Fruit fly (Drosophila melanogaster): ENCODE data around the gene Theg.

Theg gene

dm6 chr3R:22022623-22023022 lies 8.1 kb downstream of the Theg start:
- no peak for TF ChIP-seq dsf (GFP tag; optimal IDR thresholded peaks at IDR 0.05; ENCODE audit: borderline replicate concordance)
- no peak for TF ChIP-seq Mio (GFP tag; optimal IDR thresholded peaks at IDR 0.05)
- no peak for TF ChIP-seq dl (GFP tag; optimal IDR thresholded peaks at IDR 0.05; ENCODE audit: insufficient read depth in 1 of 2, partially characterized antibody in 2 of 2)
- no peak for TF ChIP-seq pan (optimal IDR thresholded peaks at IDR 0.05)
- no peak for TF ChIP-seq Sp1 (GFP tag; optimal IDR thresholded peaks at IDR 0.05)
- no peak for TF ChIP-seq woc (GFP tag; optimal IDR thresholded peaks at IDR 0.05)
- no peak for TF ChIP-seq psq (GFP tag; optimal IDR thresholded peaks at IDR 0.05)
- no peak for TF ChIP-seq HLH106 (tag; optimal IDR thresholded peaks at IDR 0.05)
- TF ChIP-seq CrebA (GFP tag; optimal IDR thresholded peaks at IDR 0.05; ENCODE audit: borderline replicate concordance): no peak
- TF ChIP-seq brk (GFP tag; optimal IDR thresholded peaks at IDR 0.05): no peak
- no peak for TF ChIP-seq Hnf4 (GFP tag; optimal IDR thresholded peaks at IDR 0.05)
- no peak for TF ChIP-seq Jra (GFP tag; optimal IDR thresholded peaks at IDR 0.05)
- TF ChIP-seq Rel (GFP tag; optimal IDR thresholded peaks at IDR 0.05): no peak
- no peak for TF ChIP-seq Rel (tag; optimal IDR thresholded peaks at IDR 0.05)
- TF ChIP-seq sv (GFP tag; optimal IDR thresholded peaks at IDR 0.05): no peak
- TF ChIP-seq Hr78 (GFP tag; optimal IDR thresholded peaks at IDR 0.05): no peak
- TF ChIP-seq Myc (optimal IDR thresholded peaks at IDR 0.05): no peak
- no peak for TF ChIP-seq jim (GFP tag; optimal IDR thresholded peaks at IDR 0.05)

- peak; percentile 78 for TF ChIP-seq Myc (optimal IDR thresholded peaks at IDR 0.05)
- TF ChIP-seq tai (GFP tag; optimal IDR thresholded peaks at IDR 0.05): no peak
- peak; percentile 53 for TF ChIP-seq fru (GFP tag; optimal IDR thresholded peaks at IDR 0.05)
- TF ChIP-seq HLH106 (tag; optimal IDR thresholded peaks at IDR 0.05): peak; percentile 56
- TF ChIP-seq foxo (GFP tag; optimal IDR thresholded peaks at IDR 0.05): peak in 1 of 2 experiments; percentile 58
- TF ChIP-seq Rel (GFP tag; optimal IDR thresholded peaks at IDR 0.05): no peak
- peak; percentile 97 for TF ChIP-seq Rel (tag; optimal IDR thresholded peaks at IDR 0.05)
- peak; percentile 37 for TF ChIP-seq rgr (GFP tag; optimal IDR thresholded peaks at IDR 0.05)
- peak; percentile 48 for TF ChIP-seq OdsH (GFP tag; optimal IDR thresholded peaks at IDR 0.05)
- TF ChIP-seq Hr83 (GFP tag; optimal IDR thresholded peaks at IDR 0.05; ENCODE audit: poor library complexity, severe bottlenecking): peak; percentile 44
- no peak for TF ChIP-seq Mio (GFP tag; optimal IDR thresholded peaks at IDR 0.05)
- no peak for TF ChIP-seq Dif (GFP tag; optimal IDR thresholded peaks at IDR 0.05; ENCODE audit: partially characterized antibody)
- TF ChIP-seq brk (GFP tag; optimal IDR thresholded peaks at IDR 0.05): no peak
- peak; percentile 88 for TF ChIP-seq woc (GFP tag; optimal IDR thresholded peaks at IDR 0.05)
- TF ChIP-seq Abd-B (GFP tag; optimal IDR thresholded peaks at IDR 0.05): no peak
- peak; percentile 46 for TF ChIP-seq psq (GFP tag; optimal IDR thresholded peaks at IDR 0.05)
- TF ChIP-seq Jra (GFP tag; optimal IDR thresholded peaks at IDR 0.05): peak; percentile 18
- TF ChIP-seq br (GFP tag; optimal IDR thresholded peaks at IDR 0.05): peak; percentile 16
- no peak for TF ChIP-seq lola (GFP tag; optimal IDR thresholded peaks at IDR 0.05)
- TF ChIP-seq dsf (GFP tag; optimal IDR thresholded peaks at IDR 0.05; ENCODE audit: borderline replicate concordance): peak; percentile 33
- peak; percentile 51 for TF ChIP-seq h (GFP tag; optimal IDR thresholded peaks at IDR 0.05)
- TF ChIP-seq CG9705 (GFP tag; optimal IDR thresholded peaks at IDR 0.05): peak; percentile 4
- peak; percentile 62 for TF ChIP-seq ey (GFP tag; optimal IDR thresholded peaks at IDR 0.05)
- TF ChIP-seq Sp1 (GFP tag; optimal IDR thresholded peaks at IDR 0.05): peak; percentile 14
Observed at dm6 chr3R:22023041-22023626, 8.6 kb downstream of the Theg start, which contains the start of the genes Mitofilin and mRpL35. TSS of gene Mitofilin (minus strand) at chr3R:22023335. TSS of gene mRpL35 (plus strand) at chr3R:22023527.

- TF ChIP-seq brk (GFP tag; optimal IDR thresholded peaks at IDR 0.05): no peak
- peak; percentile 59 for TF ChIP-seq rgr (GFP tag; optimal IDR thresholded peaks at IDR 0.05)
- peak; percentile 20 for TF ChIP-seq sv (GFP tag; optimal IDR thresholded peaks at IDR 0.05)
- peak; percentile 30 for TF ChIP-seq HLH106 (tag; optimal IDR thresholded peaks at IDR 0.05)
- TF ChIP-seq Dif (GFP tag; optimal IDR thresholded peaks at IDR 0.05; ENCODE audit: partially characterized antibody): no peak
- TF ChIP-seq psq (GFP tag; optimal IDR thresholded peaks at IDR 0.05): peak; percentile 5
- no peak for TF ChIP-seq Mio (GFP tag; optimal IDR thresholded peaks at IDR 0.05)
- peak; percentile 55 for TF ChIP-seq h (GFP tag; optimal IDR thresholded peaks at IDR 0.05)
- peak; percentile 50 for TF ChIP-seq br (GFP tag; optimal IDR thresholded peaks at IDR 0.05)
- TF ChIP-seq Jra (GFP tag; optimal IDR thresholded peaks at IDR 0.05): peak; percentile 44
- TF ChIP-seq fru (GFP tag; optimal IDR thresholded peaks at IDR 0.05): peak; percentile 15
- no peak for TF ChIP-seq jim (GFP tag; optimal IDR thresholded peaks at IDR 0.05)
- TF ChIP-seq Sp1 (GFP tag; optimal IDR thresholded peaks at IDR 0.05): peak; percentile 40
- TF ChIP-seq Hnf4 (GFP tag; optimal IDR thresholded peaks at IDR 0.05): peak; percentile 75
- peak; percentile 77 for TF ChIP-seq Hr83 (GFP tag; optimal IDR thresholded peaks at IDR 0.05; ENCODE audit: poor library complexity, severe bottlenecking)
- TF ChIP-seq foxo (GFP tag; optimal IDR thresholded peaks at IDR 0.05): peak in 1 of 2 experiments; percentile 54
- no peak for TF ChIP-seq OdsH (GFP tag; optimal IDR thresholded peaks at IDR 0.05)
- TF ChIP-seq Rel (GFP tag; optimal IDR thresholded peaks at IDR 0.05): no peak
- peak; percentile 68 for TF ChIP-seq Rel (tag; optimal IDR thresholded peaks at IDR 0.05)
- TF ChIP-seq Dfd (GFP tag; optimal IDR thresholded peaks at IDR 0.05): no peak
- no peak for TF ChIP-seq GATAd (GFP tag; optimal IDR thresholded peaks at IDR 0.05)
- TF ChIP-seq dmrt93B (GFP tag; optimal IDR thresholded peaks at IDR 0.05): no peak
- TF ChIP-seq ey (GFP tag; optimal IDR thresholded peaks at IDR 0.05): peak; percentile 27
- TF ChIP-seq woc (GFP tag; optimal IDR thresholded peaks at IDR 0.05): peak; percentile 57
- no peak for TF ChIP-seq dsf (GFP tag; optimal IDR thresholded peaks at IDR 0.05; ENCODE audit: borderline replicate concordance)
- no peak for TF ChIP-seq Hr78 (GFP tag; optimal IDR thresholded peaks at IDR 0.05)
- no peak for TF ChIP-seq CG9705 (GFP tag; optimal IDR thresholded peaks at IDR 0.05)
- no peak for TF ChIP-seq tai (GFP tag; optimal IDR thresholded peaks at IDR 0.05)
- TF ChIP-seq pan (optimal IDR thresholded peaks at IDR 0.05): no peak
- TF ChIP-seq usp (GFP tag; optimal IDR thresholded peaks at IDR 0.05): no peak
- no peak for TF ChIP-seq lola (GFP tag; optimal IDR thresholded peaks at IDR 0.05)
- no peak for TF ChIP-seq Vsx2 (GFP tag; optimal IDR thresholded peaks at IDR 0.05; ENCODE audit: partially characterized antibody)
- no peak for TF ChIP-seq Abd-B (GFP tag; optimal IDR thresholded peaks at IDR 0.05)
- no peak for TF ChIP-seq Myc (optimal IDR thresholded peaks at IDR 0.05)
- TF ChIP-seq sage (GFP tag; optimal IDR thresholded peaks at IDR 0.05): no peak
- no peak for TF ChIP-seq N (GFP tag; optimal IDR thresholded peaks at IDR 0.05)
- TF ChIP-seq CG32264 (GFP tag; optimal IDR thresholded peaks at IDR 0.05): no peak
- no peak for TF ChIP-seq dl (GFP tag; optimal IDR thresholded peaks at IDR 0.05; ENCODE audit: insufficient read depth in 1 of 2, partially characterized antibody in 2 of 2)
Observed at dm6 chr3R:22025320-22025719, 10.8 kb downstream of the Theg start, which contains the start of gene CG6028. TSS of gene CG6028 (minus strand) at chr3R:22025506.
